Worm (Caenorhabditis elegans) whole organism, late embryonic: ENCODE data around the gene R04D3.3.

Experiments used
- ama-1 ChIP-seq: fragments of 150-350 bp; optimal IDR thresholded peaks from 2 replicates; lab custom pipeline; 2014
- eyg-1 ChIP-seq: sonication (generic microtip); optimal IDR thresholded peaks from 2 replicates; lab custom pipeline; 2016; ENCODE audit warnings: missing genotype, missing genetic modification characterization, missing compliant biosample characterization
- fkh-10 ChIP-seq: fragments of 150-350 bp; optimal IDR thresholded peaks from 2 replicates; lab custom pipeline; 2014; ENCODE audit warnings: missing biosample characterization, missing genetic modification reagents, missing genetic modification characterization
- hlh-13 ChIP-seq: fragments of 200-800 bp; sonication (Bioruptor generic); optimal IDR thresholded peaks from 2 replicates; lab custom pipeline; 2018; ENCODE audit warnings: mild to moderate bottlenecking, missing genetic modification characterization, missing compliant biosample characterization
- nfya-1 ChIP-seq: sonication (generic microtip); optimal IDR thresholded peaks from 2 replicates; lab custom pipeline; 2017; ENCODE audit warnings: missing genetic modification characterization, mild to moderate bottlenecking, missing compliant biosample characterization, antibody characterized with exemption, moderate library complexity
- pha-2 ChIP-seq: sonication (generic microtip); optimal IDR thresholded peaks from 2 replicates; lab custom pipeline; 2017; ENCODE audit warnings: mild to moderate bottlenecking, missing genetic modification characterization, missing compliant biosample characterization

- TF ChIP-seq hlh-13 (no peak), nfya-1 (tag; lab: Kevin White, UChicago) (no peak), fkh-10 (GFP tag; lab: Kevin White, UChicago) (no peak), ama-1 (lab: Kevin White, UChicago) (no peak), pha-2 (tag; lab: Kevin White, UChicago) (no peak), eyg-1 (tag; lab: Kevin White, UChicago) (no peak)
Observed at ce11 chrX:13262195-13262594, 28.2 kb downstream of the R04D3.3 start, which contains the start of gene K09A11.1.
